Fruit fly (Drosophila melanogaster) whole organism, wandering third instar larva: ENCODE results near the gene Pp2A-29B.
A peak's percentile ranks its signal among the peaks of the same experiment; 100 is the strongest.

Source experiments
- Abd-B ChIP-seq: fragments of >200 bp; optimal IDR thresholded peaks from 2 replicates; lab custom pipeline; 2017; ENCODE audit warnings: missing biosample characterization, missing genetic modification characterization
- CG32264 ChIP-seq: fragments of 200-800 bp; sonication (Bioruptor generic); optimal IDR thresholded peaks from 2 replicates; lab custom pipeline; 2016; ENCODE audit warnings: missing biosample characterization, missing genetic modification characterization
- OdsH ChIP-seq: fragments of 200-800 bp; sonication (Bioruptor generic); optimal IDR thresholded peaks from 2 replicates; lab custom pipeline; 2016; ENCODE audit warnings: missing biosample characterization, mild to moderate bottlenecking, missing genetic modification characterization
- Rel ChIP-seq, 2 experiments: fragments of 200-800 bp; sonication (Bioruptor generic) in 1 of 2; optimal IDR thresholded peaks; 2 replicates in 1 of 2; 3 replicates in 1 of 2; lab custom pipeline; 2016 to 2019; ENCODE audit warnings: mild to moderate bottlenecking in 2 of 2, missing biosample characterization in 2 of 2, missing genetic modification characterization in 2 of 2, moderate library complexity in 1 of 2
- brk ChIP-seq: fragments of 200-800 bp; sonication (Bioruptor generic); optimal IDR thresholded peaks from 2 replicates; lab custom pipeline; 2016; ENCODE audit warnings: missing biosample characterization, mild to moderate bottlenecking, missing genetic modification characterization
- h ChIP-seq: fragments of 200-800 bp; sonication (Bioruptor generic); optimal IDR thresholded peaks from 3 replicates; lab custom pipeline; 2016; ENCODE audit warnings: missing biosample characterization, mild to moderate bottlenecking, missing genetic modification characterization
- jim ChIP-seq: fragments of 175-275, 200-325 bp; sonication (Bioruptor generic); optimal IDR thresholded peaks from 2 replicates; lab custom pipeline; 2016; ENCODE audit warnings: missing biosample characterization, mild to moderate bottlenecking, missing genetic modification characterization
- lola ChIP-seq: fragments of >200 bp; optimal IDR thresholded peaks from 2 replicates; lab custom pipeline; 2017; ENCODE audit warnings: missing biosample characterization, missing genetic modification characterization
- pan ChIP-seq: fragments of >200 bp; optimal IDR thresholded peaks from 2 replicates; lab custom pipeline; 2017
- psq ChIP-seq: fragments of 200-800 bp; sonication (Bioruptor generic); optimal IDR thresholded peaks from 3 replicates; lab custom pipeline; 2017; ENCODE audit warnings: missing biosample characterization, mild to moderate bottlenecking, missing genetic modification characterization, moderate library complexity
- sage ChIP-seq: fragments of 200-800 bp; sonication (Bioruptor generic); optimal IDR thresholded peaks from 2 replicates; lab custom pipeline; 2016; ENCODE audit warnings: missing biosample characterization, mild to moderate bottlenecking, missing genetic modification characterization
- sv ChIP-seq: fragments of 200-800 bp; sonication (Bioruptor generic); optimal IDR thresholded peaks from 3 replicates; lab custom pipeline; 2016; ENCODE audit warnings: missing biosample characterization, missing genetic modification characterization
- usp ChIP-seq: fragments of >200 bp; optimal IDR thresholded peaks from 2 replicates; lab custom pipeline; 2017; ENCODE audit warnings: missing biosample characterization, missing genetic modification characterization
- woc ChIP-seq: sonication (Bioruptor generic); optimal IDR thresholded peaks from 2 replicates; lab custom pipeline; 2016; ENCODE audit warnings: missing biosample characterization, mild to moderate bottlenecking, missing genetic modification characterization

DNA sequence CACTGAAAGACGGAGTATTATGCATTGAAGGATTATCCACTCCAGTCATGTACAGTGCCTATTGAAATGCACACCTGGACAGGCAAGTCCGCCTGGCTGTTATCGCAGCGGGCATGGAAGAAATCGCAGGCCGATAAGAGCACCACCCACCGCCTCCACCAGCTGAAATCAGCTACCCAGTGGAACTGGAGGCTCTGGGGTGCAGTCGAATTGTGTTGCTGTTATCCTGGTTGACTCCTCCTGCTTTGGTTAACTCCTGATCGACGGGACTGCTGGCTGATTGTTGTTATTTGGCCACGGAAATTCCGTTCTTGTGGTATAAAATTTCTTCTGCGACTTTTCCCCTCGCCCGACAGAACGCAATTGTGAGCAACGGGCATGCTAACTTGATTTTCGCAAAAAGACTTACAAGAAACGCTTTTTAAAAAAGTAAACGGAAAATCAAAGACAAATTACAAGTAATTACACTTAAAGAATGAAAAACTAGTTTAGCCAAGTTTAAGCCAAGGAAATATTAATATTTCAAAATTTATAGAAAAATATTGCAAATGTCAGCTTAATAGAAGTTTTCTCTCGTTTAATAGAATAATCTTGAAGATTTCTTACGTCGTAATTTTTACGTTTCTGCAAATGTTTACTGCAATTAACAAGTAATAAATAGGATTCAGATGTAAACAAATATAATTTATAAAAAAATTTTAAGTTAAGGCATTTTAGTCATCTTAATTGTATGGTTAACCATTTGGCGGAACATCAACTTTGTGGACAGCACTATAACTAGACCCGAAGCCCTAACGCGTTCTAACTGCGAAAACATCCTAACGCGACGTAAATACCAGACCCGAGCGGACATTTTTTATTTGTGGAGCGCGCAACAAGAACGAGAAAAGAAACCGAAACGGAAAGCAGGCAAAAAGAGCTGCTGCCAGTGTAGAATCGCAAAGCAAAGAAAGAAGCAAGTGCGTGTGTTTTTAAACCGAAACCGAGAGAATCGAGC, 49.3 kb downstream of the Pp2A-29B start, which contains the start of the genes CG13398 and Akap200:
- TF ChIP-seq sage (GFP tag; lab: Kevin White, UChicago) (no peak), woc (peak; percentile 76), psq (GFP tag; lab: Kevin White, UChicago) (no peak), pan (lab: Kevin White, UChicago) (no peak), jim (GFP tag; lab: Kevin White, UChicago) (no peak), h (GFP tag; lab: Kevin White, UChicago) (peak; percentile 13), brk (GFP tag; lab: Kevin White, UChicago) (no peak), Abd-B (no peak), CG32264 (GFP tag; lab: Kevin White, UChicago) (no peak), sv (GFP tag; lab: Kevin White, UChicago) (no peak), Rel (GFP tag; optimal IDR thresholded peaks at IDR 0.05; lab: Kevin White, UChicago) (no peak), Rel (tag; optimal IDR thresholded peaks at IDR 0.05; lab: Kevin White, UChicago) (peak; percentile 29), OdsH (GFP tag; lab: Kevin White, UChicago) (no peak), usp (GFP tag; lab: Kevin White, UChicago) (no peak), lola (GFP tag; lab: Kevin White, UChicago) (no peak)
